Fruit fly (Drosophila melanogaster): ENCODE measurements around the gene CG14086.

The CG14086 gene

DNA sequence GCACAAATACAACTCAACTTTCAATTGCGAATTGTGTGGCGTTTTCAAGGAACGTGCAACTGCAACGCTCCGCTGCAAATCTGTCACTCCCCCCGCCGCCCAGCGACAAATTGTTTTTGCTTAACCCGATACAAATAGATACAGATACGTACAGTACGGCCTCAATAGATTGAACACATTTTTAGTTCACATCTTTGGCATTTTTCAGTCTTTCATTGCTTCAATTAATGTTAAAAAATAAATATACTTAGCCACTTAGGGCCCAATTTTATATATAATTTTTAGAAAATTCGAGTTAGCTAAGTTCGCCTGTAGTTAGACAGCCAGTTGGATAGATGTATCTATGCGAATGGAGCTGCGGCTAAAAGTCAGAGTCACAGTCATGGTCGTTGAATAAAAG lies 50.4 kb downstream of the CG14086 start (continued):
- peak; percentile 4 for TF ChIP-seq CG16815 (GFP tag; optimal IDR thresholded peaks at IDR 0.05)
- no peak for TF ChIP-seq Chrac-16 (GFP tag; optimal IDR thresholded peaks at IDR 0.05)
- TF ChIP-seq CG2202 (tag; optimal IDR thresholded peaks at IDR 0.05) = no peak
- TF ChIP-seq gsb (GFP tag; IDR thresholded peaks at IDR 0.05) = no peak
- TF ChIP-seq CG8944 (GFP tag; optimal IDR thresholded peaks at IDR 0.05) = no peak
- no peak for TF ChIP-seq CG12299 (tag; optimal IDR thresholded peaks at IDR 0.05)
- no peak for TF ChIP-seq ato (GFP tag; IDR thresholded peaks at IDR 0.05; ENCODE audit: partially characterized antibody)
- no peak for TF ChIP-seq usp (GFP tag; optimal IDR thresholded peaks at IDR 0.05)
- peak; percentile 39 for TF ChIP-seq CG15269 (tag; optimal IDR thresholded peaks at IDR 0.05)
- TF ChIP-seq CG10209 (GFP tag; optimal IDR thresholded peaks at IDR 0.05) = no peak
- 0 out of 3 replicates have a peak, but pooled peaks have one; percentile 19 for TF ChIP-seq gce (GFP tag; IDR thresholded peaks at IDR 0.05)
- no peak for TF ChIP-seq Rx (GFP tag; IDR thresholded peaks at IDR 0.05)
- TF ChIP-seq Dek (tag; optimal IDR thresholded peaks at IDR 0.05) = no peak
- TF ChIP-seq abd-A (tag; optimal IDR thresholded peaks at IDR 0.05) = no peak
- no peak for TF ChIP-seq CG7745 (tag; optimal IDR thresholded peaks at IDR 0.05)
- no peak for TF ChIP-seq ewg (GFP tag; optimal IDR thresholded peaks at IDR 0.05)
- no peak for TF ChIP-seq Bteb2 (GFP tag; optimal IDR thresholded peaks at IDR 0.05)
- no peak for TF ChIP-seq al (GFP tag; IDR thresholded peaks at IDR 0.05)
- no peak for TF ChIP-seq Meics (GFP tag; optimal IDR thresholded peaks at IDR 0.05)
- no peak for TF ChIP-seq Lim3 (GFP tag; IDR thresholded peaks at IDR 0.05)
- TF ChIP-seq B-H1 (GFP tag; IDR thresholded peaks at IDR 0.05) = no peak
- TF ChIP-seq ara (GFP tag; IDR thresholded peaks at IDR 0.05) = no peak
- TF ChIP-seq Xbp1 (GFP tag; optimal IDR thresholded peaks at IDR 0.05) = peak; percentile 2
- no peak for TF ChIP-seq CkIIα-i1 (GFP tag; IDR thresholded peaks at IDR 0.05)
- TF ChIP-seq amos (GFP tag; IDR thresholded peaks at IDR 0.05; ENCODE audit: partially characterized antibody) = no peak
- TF ChIP-seq repo (GFP tag; optimal IDR thresholded peaks at IDR 0.05) = no peak
- TF ChIP-seq Fer1 (GFP tag; optimal IDR thresholded peaks at IDR 0.05) = no peak
- no peak for TF ChIP-seq CG2678 (tag; optimal IDR thresholded peaks at IDR 0.05)
- TF ChIP-seq CG2889 (GFP tag; IDR thresholded peaks at IDR 0.05) = 0 out of 3 replicates have a peak, but pooled peaks have one; percentile 8
- no peak for TF ChIP-seq hb (GFP tag; IDR thresholded peaks at IDR 0.05; ENCODE audit: partially characterized antibody)
- TF ChIP-seq Jarid2 (GFP tag; optimal IDR thresholded peaks at IDR 0.05) = no peak
- TF ChIP-seq Atf3 (GFP tag; optimal IDR thresholded peaks at IDR 0.05) = no peak
- no peak for TF ChIP-seq CG3065 (GFP tag; optimal IDR thresholded peaks at IDR 0.05)
- no peak for TF ChIP-seq CoRest (tag; optimal IDR thresholded peaks at IDR 0.05)
- TF ChIP-seq CG10321 (GFP tag; IDR thresholded peaks at IDR 0.05) = no peak
- no peak for TF ChIP-seq CHES-1-like (GFP tag; optimal IDR thresholded peaks at IDR 0.05)
- peak; percentile 38; the same call in 2 of the 3 replicates for TF ChIP-seq Aef1 (GFP tag; IDR thresholded peaks at IDR 0.05)
- TF ChIP-seq CG12744 (GFP tag; optimal IDR thresholded peaks at IDR 0.05) = no peak
- TF ChIP-seq CG5180 (GFP tag; optimal IDR thresholded peaks at IDR 0.05) = no peak
- no peak for TF ChIP-seq en (GFP tag; optimal IDR thresholded peaks at IDR 0.05)
- TF ChIP-seq Hey (tag; optimal IDR thresholded peaks at IDR 0.05) = no peak
- 0 out of 3 replicates have a peak, but pooled peaks have one; percentile 33 for TF ChIP-seq so (GFP tag; IDR thresholded peaks at IDR 0.05)
- 0 out of 3 replicates have a peak, but pooled peaks have one; percentile 36 for TF ChIP-seq dysf (GFP tag; IDR thresholded peaks at IDR 0.05)
- no peak for TF ChIP-seq CG10565 (GFP tag; optimal IDR thresholded peaks at IDR 0.05)
- no peak for TF ChIP-seq Dref (GFP tag; IDR thresholded peaks at IDR 0.05)
- TF ChIP-seq lmd (GFP tag; IDR thresholded peaks at IDR 0.05) = peak; percentile 43
- TF ChIP-seq Hsf (GFP tag; optimal IDR thresholded peaks at IDR 0.05) = no peak
- no peak for TF ChIP-seq CG6854 (GFP tag; optimal IDR thresholded peaks at IDR 0.05)
- 0 out of 2 replicates have a peak, but pooled peaks have one; percentile 32 for TF ChIP-seq vvl (GFP tag; IDR thresholded peaks at IDR 0.05)
- TF ChIP-seq Elba2 (GFP tag; optimal IDR thresholded peaks at IDR 0.05) = no peak
- TF ChIP-seq Asciz (GFP tag; optimal IDR thresholded peaks at IDR 0.05) = no peak

Measured in whole organism, embryonic.